Fruit fly (Drosophila melanogaster) whole organism, embryonic: ENCODE measurements around the gene CG42525.

Source experiments
- Adf1 ChIP-seq: fragments of 200-800 bp; sonication (Bioruptor generic); IDR thresholded peaks from 2 replicates; pipeline ENCODE4 v1.3.6; 2022; ENCODE audit warnings: missing biosample characterization, missing genetic modification characterization
- Atf6 ChIP-seq: fragments of 200-800 bp; sonication (Bioruptor generic); IDR thresholded peaks from 2 replicates; pipeline ENCODE4 v1.3.6; 2022; ENCODE audit warnings: missing biosample characterization, missing genetic modification characterization
- Bgb ChIP-seq: fragments of 200-800 bp; sonication (Bioruptor generic); IDR thresholded peaks from 2 replicates; pipeline ENCODE4 v1.3.6; 2022; ENCODE audit warnings: missing biosample characterization, missing genetic modification characterization; ENCODE audit not compliant: partially characterized antibody
- CG10431 ChIP-seq: fragments of 200-800 bp; sonication (Bioruptor generic); optimal IDR thresholded peaks from 3 replicates; lab custom pipeline; 2018; ENCODE audit warnings: missing biosample characterization, mild to moderate bottlenecking, missing genetic modification characterization
- CG10654 ChIP-seq: fragments of 200-800 bp; sonication (Bioruptor generic); optimal IDR thresholded peaks from 2 replicates; lab custom pipeline; 2016; ENCODE audit warnings: missing biosample characterization, missing genetic modification characterization
- CG12299 ChIP-seq: fragments of 200-800 bp; sonication (Bioruptor generic); optimal IDR thresholded peaks from 2 replicates; lab custom pipeline; 2018; ENCODE audit warnings: missing biosample characterization, mild to moderate bottlenecking, missing genetic modification characterization
- CG12942 ChIP-seq: fragments of 200-800 bp; sonication (Bioruptor generic); optimal IDR thresholded peaks from 3 replicates; lab custom pipeline; 2016; ENCODE audit warnings: missing biosample characterization, missing genetic modification characterization
- CG13624 ChIP-seq: fragments of 200-800 bp; sonication (Bioruptor generic); optimal IDR thresholded peaks from 2 replicates; lab custom pipeline; 2016; ENCODE audit warnings: missing biosample characterization, missing genetic modification characterization
- CG15011 ChIP-seq: fragments of 200-800 bp; sonication (Bioruptor generic); optimal IDR thresholded peaks from 3 replicates; lab custom pipeline; 2018; ENCODE audit warnings: missing biosample characterization, mild to moderate bottlenecking, missing genetic modification characterization
- CG1647 ChIP-seq: fragments of 200-800 bp; sonication (Bioruptor generic); optimal IDR thresholded peaks from 3 replicates; lab custom pipeline; 2016; ENCODE audit warnings: missing biosample characterization, missing genetic modification characterization
- CG17328 ChIP-seq: fragments of 200-800 bp; sonication (Bioruptor generic); IDR thresholded peaks from 2 replicates; pipeline ENCODE4 v1.3.6; 2022; ENCODE audit warnings: missing biosample characterization, missing genetic modification characterization
- CG17802 ChIP-seq: fragments of 200-800 bp; sonication (Bioruptor generic); optimal IDR thresholded peaks from 2 replicates; lab custom pipeline; 2018; ENCODE audit warnings: missing biosample characterization, mild to moderate bottlenecking, missing genetic modification characterization, moderate library complexity
- CG18476 ChIP-seq: fragments of 200-800 bp; sonication (Bioruptor generic); optimal IDR thresholded peaks from 2 replicates; lab custom pipeline; 2016; ENCODE audit warnings: missing biosample characterization, mild to moderate bottlenecking, missing genetic modification characterization
- CG18764 ChIP-seq: fragments of 200-800 bp; sonication (Bioruptor generic); optimal IDR thresholded peaks from 3 replicates; lab custom pipeline; 2016; ENCODE audit warnings: missing biosample characterization, missing genetic modification characterization
- CG2116 ChIP-seq: fragments of 200-800 bp; sonication (Bioruptor generic); optimal IDR thresholded peaks from 3 replicates; lab custom pipeline; 2018; ENCODE audit warnings: missing biosample characterization, mild to moderate bottlenecking, missing genetic modification characterization
- CG30403 ChIP-seq: fragments of 200-800 bp; sonication (Bioruptor generic); optimal IDR thresholded peaks from 3 replicates; lab custom pipeline; 2016; ENCODE audit warnings: missing biosample characterization, missing genetic modification characterization
- CG3065 ChIP-seq: fragments of 200-800 bp; sonication (Bioruptor generic); optimal IDR thresholded peaks from 2 replicates; lab custom pipeline; 2016; ENCODE audit warnings: missing biosample characterization, missing genetic modification characterization
- CG33213 ChIP-seq: fragments of 200-800 bp; sonication (Bioruptor generic); optimal IDR thresholded peaks from 3 replicates; lab custom pipeline; 2016; ENCODE audit warnings: missing biosample characterization, missing genetic modification characterization
- CG3838 ChIP-seq: fragments of 200-800 bp; sonication (Bioruptor generic); optimal IDR thresholded peaks from 3 replicates; lab custom pipeline; 2016; ENCODE audit warnings: missing biosample characterization, missing genetic modification characterization
- CG3847 ChIP-seq: fragments of 200-800 bp; sonication (Bioruptor generic); IDR thresholded peaks from 2 replicates; pipeline ENCODE4 v1.3.6; 2022; ENCODE audit warnings: missing biosample characterization, missing genetic modification characterization
- CG4820 ChIP-seq: fragments of 200-800 bp; sonication (Bioruptor generic); optimal IDR thresholded peaks from 3 replicates; lab custom pipeline; 2016; ENCODE audit warnings: missing biosample characterization, missing genetic modification characterization
- CG4854 ChIP-seq: fragments of 200-800 bp; sonication (Bioruptor generic); optimal IDR thresholded peaks from 2 replicates; lab custom pipeline; 2016; ENCODE audit warnings: missing biosample characterization, missing genetic modification characterization, inconsistent platforms
- CG8944 ChIP-seq: fragments of 200-800 bp; sonication (Bioruptor generic); optimal IDR thresholded peaks from 3 replicates; lab custom pipeline; 2016; ENCODE audit warnings: missing biosample characterization, missing genetic modification characterization
- Hmx ChIP-seq: fragments of 200-800 bp; sonication (Bioruptor generic); optimal IDR thresholded peaks from 2 replicates; lab custom pipeline; 2016; ENCODE audit warnings: missing biosample characterization, missing genetic modification characterization
- Hr3 ChIP-seq: fragments of 200-800 bp; sonication (Bioruptor generic); optimal IDR thresholded peaks from 3 replicates; lab custom pipeline; 2016; ENCODE audit warnings: missing biosample characterization, missing genetic modification characterization
- Hr78 ChIP-seq, 2 experiments: fragments of 200-800 bp in 1 of 2; fragments of >200 bp in 1 of 2; sonication (Bioruptor generic) in 1 of 2; optimal IDR thresholded peaks; 2 replicates each; lab custom pipeline; 2017 to 2019; ENCODE audit warnings: missing biosample characterization in 2 of 2, missing genetic modification characterization in 2 of 2, mild to moderate bottlenecking in 1 of 2, moderate library complexity in 1 of 2
- Lim3 ChIP-seq: fragments of 200-800 bp; sonication (Bioruptor generic); IDR thresholded peaks from 2 replicates; pipeline ENCODE4 v1.3.6; 2022; ENCODE audit warnings: missing biosample characterization, missing genetic modification characterization
- Nf-YB ChIP-seq: fragments of 200-800 bp; sonication (Bioruptor generic); optimal IDR thresholded peaks from 3 replicates; lab custom pipeline; 2019; ENCODE audit warnings: missing biosample characterization, mild to moderate bottlenecking, missing genetic modification characterization, moderate library complexity
- Oaz ChIP-seq: fragments of 200-800 bp; sonication (Bioruptor generic); IDR thresholded peaks from 2 replicates; pipeline ENCODE4 v1.3.6; 2022; ENCODE audit warnings: missing biosample characterization, missing genetic modification characterization
- Ptx1 ChIP-seq: fragments of 200-800 bp; sonication (Bioruptor generic); IDR thresholded peaks from 2 replicates; pipeline ENCODE4 v1.3.6; 2022; ENCODE audit warnings: missing biosample characterization, missing genetic modification characterization
- Stat92E ChIP-seq, 3 experiments: fragments of >200 bp in 2 of 3; fragments of 200-800 bp in 1 of 3; sonication (Bioruptor generic) in 1 of 3; optimal IDR thresholded peaks; 2 replicates each; lab custom pipeline; 2017 to 2019; ENCODE audit warnings: missing biosample characterization in 3 of 3, missing genetic modification characterization in 3 of 3, mild to moderate bottlenecking in 1 of 3, moderate library complexity in 1 of 3
- al ChIP-seq: fragments of 200-800 bp; sonication (Bioruptor generic); IDR thresholded peaks from 2 replicates; pipeline ENCODE4 v1.3.6; 2022; ENCODE audit warnings: missing biosample characterization, missing genetic modification characterization
- chinmo ChIP-seq: fragments of 200-800 bp; sonication (Bioruptor generic); IDR thresholded peaks from 4 replicates; pipeline ENCODE4 v1.3.6; 2022; ENCODE audit warnings: missing biosample characterization, missing genetic modification characterization; ENCODE audit not compliant: partially characterized antibody
- dpn ChIP-seq, 2 experiments: fragments of 200-800 bp; sonication (Bioruptor generic); optimal IDR thresholded peaks; 3 replicates each; lab custom pipeline; 2016; ENCODE audit warnings: missing biosample characterization in 2 of 2, missing genetic modification characterization in 2 of 2
- fd96Cb ChIP-seq: fragments of 200-800 bp; sonication (Bioruptor generic); optimal IDR thresholded peaks from 2 replicates; lab custom pipeline; 2018; ENCODE audit warnings: missing biosample characterization, mild to moderate bottlenecking, missing genetic modification characterization, moderate library complexity
- grau ChIP-seq: fragments of 200-800 bp; optimal IDR thresholded peaks from 3 replicates; lab custom pipeline; 2019; ENCODE audit warnings: missing biosample characterization, mild to moderate bottlenecking, missing genetic modification characterization, moderate library complexity
- ham ChIP-seq: fragments of 200-800 bp; sonication (Bioruptor generic); IDR thresholded peaks from 2 replicates; pipeline ENCODE4 v1.3.6; 2022; ENCODE audit warnings: missing biosample characterization, missing genetic modification characterization
- insv ChIP-seq, 2 experiments: fragments of 200-800 bp; sonication (Bioruptor generic); optimal IDR thresholded peaks; 3 replicates each; lab custom pipeline; 2016 to 2018; ENCODE audit warnings: missing biosample characterization in 2 of 2, missing genetic modification characterization in 2 of 2
- maf-S ChIP-seq: fragments of 200-800 bp; sonication (Bioruptor generic); optimal IDR thresholded peaks from 2 replicates; lab custom pipeline; 2016; ENCODE audit warnings: missing biosample characterization, missing genetic modification characterization
- mam ChIP-seq: fragments of 200-800 bp; sonication (Bioruptor generic); optimal IDR thresholded peaks from 3 replicates; lab custom pipeline; 2016; ENCODE audit warnings: missing biosample characterization, missing genetic modification characterization
- nerfin-2 ChIP-seq: fragments of 200-800 bp; sonication (Bioruptor generic); IDR thresholded peaks from 2 replicates; pipeline ENCODE4 v1.3.6; 2022; ENCODE audit warnings: missing biosample characterization, missing genetic modification characterization; ENCODE audit not compliant: partially characterized antibody
- peb ChIP-seq: fragments of 200-800 bp; sonication (Bioruptor generic); IDR thresholded peaks from 2 replicates; pipeline ENCODE4 v1.3.6; 2022; ENCODE audit warnings: missing biosample characterization, missing genetic modification characterization
- so ChIP-seq: fragments of 200-800 bp; sonication (Bioruptor generic); IDR thresholded peaks from 3 replicates; pipeline ENCODE4 v1.3.6; 2022; ENCODE audit warnings: missing biosample characterization, missing genetic modification characterization
- ssp ChIP-seq: fragments of 200-800 bp; sonication (Bioruptor generic); IDR thresholded peaks from 2 replicates; pipeline ENCODE4 v1.3.6; 2022; ENCODE audit warnings: missing biosample characterization, missing genetic modification characterization
- usp ChIP-seq: fragments of >200 bp; optimal IDR thresholded peaks from 2 replicates; lab custom pipeline; 2017; ENCODE audit warnings: missing biosample characterization, missing genetic modification characterization
- zen ChIP-seq: fragments of 200-800 bp; sonication (Bioruptor generic); optimal IDR thresholded peaks from 3 replicates; lab custom pipeline; 2018; ENCODE audit warnings: missing biosample characterization, mild to moderate bottlenecking, missing genetic modification characterization, moderate library complexity
- zf30C ChIP-seq: fragments of 200-800 bp; sonication (Bioruptor generic); optimal IDR thresholded peaks from 3 replicates; lab custom pipeline; 2018; ENCODE audit warnings: missing biosample characterization, mild to moderate bottlenecking, missing genetic modification characterization

The CG42525 gene

DNA sequence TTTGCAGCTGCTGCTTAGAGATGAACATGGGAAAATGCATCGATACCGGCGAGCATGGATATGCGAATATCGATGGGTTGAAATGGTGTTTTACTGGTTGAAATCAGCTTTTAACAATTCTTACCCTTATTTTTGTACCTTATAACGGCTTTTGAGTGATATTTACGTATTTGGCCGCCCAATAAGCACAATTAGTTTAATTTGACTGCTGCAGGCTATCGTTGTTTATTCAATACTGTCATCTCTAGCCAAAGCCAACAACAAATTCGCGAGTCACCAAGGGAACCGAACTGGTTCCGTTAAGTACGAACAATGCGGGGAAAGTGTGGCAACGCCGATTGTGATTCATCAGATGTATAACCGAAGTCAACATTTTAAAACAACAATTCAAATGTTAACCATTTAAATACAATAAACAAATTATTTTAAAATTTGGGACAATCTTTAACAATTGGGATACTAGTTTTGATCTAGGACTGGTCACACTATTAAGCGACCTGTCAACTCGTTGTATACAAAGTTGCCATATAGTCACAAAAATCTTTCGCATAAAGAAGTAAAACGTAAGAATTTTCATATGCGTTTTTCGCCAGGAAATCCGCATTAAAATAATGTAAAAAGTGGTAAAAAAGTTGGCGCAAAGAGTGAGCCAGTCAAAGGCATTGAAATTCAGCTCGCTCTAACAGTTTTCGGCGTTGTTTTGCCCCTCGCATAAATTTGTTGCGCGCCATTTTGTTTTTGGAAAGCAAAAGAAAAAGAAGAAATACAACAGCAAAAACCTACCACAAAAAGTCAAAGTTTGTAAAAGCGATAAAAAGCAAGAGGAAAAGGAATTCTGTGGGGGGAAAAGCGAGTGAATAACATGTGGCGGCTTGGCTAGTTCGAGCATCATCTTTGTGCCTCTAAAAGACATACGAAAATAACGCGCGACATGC, 41.2 kb downstream of the CG42525 start, which contains the start of the genes Usp5 and BtbVII (continued):
- TF ChIP-seq dpn (GFP tag; optimal IDR thresholded peaks at IDR 0.05; lab: Kevin White, UChicago) (peak; percentile 67 to 80), CG18764 (GFP tag; lab: Kevin White, UChicago) (peak; percentile 20), CG18476 (peak; percentile 9)

DNA sequence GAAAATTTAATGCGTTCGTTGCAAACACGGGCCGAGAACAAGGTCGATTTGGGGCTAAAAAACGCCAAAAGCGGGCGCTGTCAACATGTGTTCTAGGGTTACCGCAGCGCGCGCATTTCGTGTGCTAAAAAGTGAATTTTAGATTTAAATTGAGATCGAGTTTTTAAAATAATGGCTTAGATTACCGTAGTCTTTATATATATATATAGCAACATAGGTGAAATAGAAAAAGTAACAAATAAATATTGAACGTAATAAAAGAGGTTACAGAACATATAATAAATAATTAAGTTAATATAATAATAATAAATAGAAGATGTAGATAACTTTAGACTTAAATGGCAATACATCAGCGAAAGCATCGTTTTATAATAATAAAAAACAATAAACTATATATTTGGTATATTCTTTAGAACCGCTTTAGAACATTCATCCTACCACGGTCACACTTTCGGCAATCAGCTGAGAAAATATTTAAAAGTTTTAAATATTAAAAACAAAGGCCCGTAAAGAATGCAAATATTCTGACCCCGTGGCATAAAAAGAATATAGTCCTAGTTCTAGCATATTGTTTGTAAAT, 46.1 kb downstream of the CG42525 start, which contains the start of the genes CG11537 and Alg2:
Gene CG11537 (minus strand): TSS at position 75 of the 580 bp plus-strand sequence.
Gene Alg2 (plus strand): TSS at position 426 of the 580 bp plus-strand sequence.
- TF ChIP-seq maf-S (no peak), CG17802 (tag; lab: Kevin White, UChicago) (peak; percentile 49), CG15011 (GFP tag; lab: Kevin White, UChicago) (no peak), so (GFP tag; lab: Robert Waterston, UW) (no peak), CG12942 (GFP tag; lab: Kevin White, UChicago) (no peak), nerfin-2 (GFP tag; lab: Robert Waterston, UW) (no peak), CG33213 (GFP tag; lab: Kevin White, UChicago) (no peak), CG8944 (no peak), CG10431 (GFP tag; lab: Kevin White, UChicago) (no peak), CG1647 (GFP tag; lab: Kevin White, UChicago) (no peak), mam (GFP tag; lab: Kevin White, UChicago) (peak; percentile 15), Adf1 (no peak), Ptx1 (GFP tag; lab: Robert Waterston, UW) (no peak), CG30403 (GFP tag; lab: Kevin White, UChicago) (peak; percentile 22), Hr3 (GFP tag; lab: Kevin White, UChicago) (no peak), CG4820 (no peak), Hmx (GFP tag; lab: Kevin White, UChicago) (no peak), CG3847 (GFP tag; lab: Robert Waterston, UW) (0 out of 2 replicates have a peak, but pooled peaks have one; percentile 22), ham (GFP tag; lab: Robert Waterston, UW) (no peak), fd96Cb (tag; lab: Kevin White, UChicago) (no peak), CG12299 (no peak), CG10654 (no peak), zen (tag; lab: Kevin White, UChicago) (no peak), Lim3 (no peak), Bgb (GFP tag; lab: Robert Waterston, UW) (no peak), chinmo (GFP tag; lab: Robert Waterston, UW) (no peak), Oaz (GFP tag; lab: Robert Waterston, UW) (no peak), Atf6 (GFP tag; lab: Robert Waterston, UW) (0 out of 2 replicates have a peak, but pooled peaks have one; percentile 32), zf30C (GFP tag; lab: Kevin White, UChicago) (no peak), ssp (GFP tag; lab: Robert Waterston, UW) (no peak), usp (GFP tag; lab: Kevin White, UChicago) (no peak), grau (tag; lab: Kevin White, UChicago) (peak; percentile 44), CG3838 (no peak), Stat92E (GFP tag; optimal IDR thresholded peaks at IDR 0.05; lab: Kevin White, UChicago) (no peak), Hr78 (GFP tag; optimal IDR thresholded peaks at IDR 0.05; lab: Kevin White, UChicago) (no peak), CG4854 (GFP tag; lab: Kevin White, UChicago) (no peak), CG13624 (GFP tag; lab: Kevin White, UChicago) (peak; percentile 35), al (GFP tag; lab: Robert Waterston, UW) (no peak), CG2116 (GFP tag; lab: Kevin White, UChicago) (peak; percentile 35), insv (GFP tag; optimal IDR thresholded peaks at IDR 0.05; lab: Kevin White, UChicago) (peak in 1 of 2 experiments; percentile 6), Nf-YB (GFP tag; lab: Kevin White, UChicago) (peak; percentile 33), CG3065 (no peak), peb (GFP tag; lab: Robert Waterston, UW) (no peak), CG17328 (no peak)
